Worm (Caenorhabditis elegans) whole organism, L1 larva: ENCODE measurements around the gene M02E1.1.

ENCODE experiments used
- mdl-1 ChIP-seq, 2 experiments: fragments of 150-350 bp; optimal IDR thresholded peaks; 2 replicates each; lab custom pipeline; 2014 to 2017; ENCODE audit warnings: missing biosample characterization in 2 of 2, missing genetic modification characterization in 2 of 2, inconsistent platforms in 1 of 2
- skn-1 ChIP-seq: fragments of 150-350 bp; optimal IDR thresholded peaks from 2 replicates; lab custom pipeline; 2014; ENCODE audit warnings: missing biosample characterization, missing genetic modification characterization

DNA sequence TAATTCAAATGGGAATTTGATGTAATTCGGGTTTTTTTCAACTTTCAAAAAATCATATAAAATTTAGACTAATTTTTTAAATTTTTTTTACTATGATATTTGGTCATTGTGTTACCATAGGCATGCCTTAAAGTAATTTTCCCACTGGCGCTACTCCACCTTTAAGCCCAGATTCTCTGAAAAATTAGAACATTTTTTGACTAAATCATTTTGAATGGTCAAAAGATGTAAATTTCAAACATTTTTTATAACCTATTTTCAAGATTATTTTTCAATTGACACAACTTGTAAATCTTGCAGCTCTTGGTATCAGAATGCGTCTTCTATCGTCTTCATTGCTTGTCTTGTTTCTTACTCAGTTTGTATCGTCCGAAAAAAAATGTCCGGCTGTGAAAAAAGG, 29.0 kb upstream of the M02E1.1 start, which contains the start of gene R57.2:
- TF ChIP-seq skn-1 (no peak), mdl-1 (tag; optimal IDR thresholded peaks at IDR 0.05; lab: Kevin White, UChicago) (no peak)
